Fruit fly (Drosophila melanogaster) whole organism, pupa: ENCODE data around the gene Art1.

Experiments
- CG15710 ChIP-seq: fragments of 200-800 bp; sonication (Bioruptor generic); optimal IDR thresholded peaks from 2 replicates; lab custom pipeline; 2018; ENCODE audit warnings: missing biosample characterization, mild to moderate bottlenecking, missing genetic modification characterization, moderate library complexity
- CG34367 ChIP-seq: fragments of 200-800 bp; sonication (Bioruptor generic); optimal IDR thresholded peaks from 2 replicates; lab custom pipeline; 2018; ENCODE audit warnings: missing biosample characterization, mild to moderate bottlenecking, missing genetic modification characterization
- rn ChIP-seq: fragments of 200-800 bp; sonication (Bioruptor generic); IDR thresholded peaks from 2 replicates; pipeline ENCODE4 v1.3.6; 2022; ENCODE audit warnings: missing biosample characterization, missing genetic modification characterization

DNA sequence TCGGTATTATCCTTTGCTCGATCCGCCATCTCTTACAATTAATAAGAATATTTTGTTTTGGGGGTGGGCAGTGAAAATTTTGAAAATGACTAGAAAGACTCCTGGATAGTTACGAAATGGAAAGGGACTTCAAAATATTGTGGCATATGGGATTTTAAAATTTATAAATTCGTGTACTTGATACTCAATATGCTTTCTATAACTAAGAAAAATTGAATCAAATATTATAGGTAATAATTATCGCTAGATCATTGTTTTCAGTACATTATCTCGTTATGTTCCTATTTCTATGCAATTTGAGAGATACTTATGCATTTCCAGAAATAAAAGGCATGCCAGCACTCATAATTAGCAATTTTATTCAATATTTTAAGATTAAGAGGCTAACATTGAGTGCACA lies 32.5 kb downstream of the Art1 start, which contains the start of gene CG14691:
- TF ChIP-seq CG15710 = no peak
- no peak for TF ChIP-seq rn (GFP tag; lab: Robert Waterston, UW)
- no peak for TF ChIP-seq CG34367 (tag; lab: Kevin White, UChicago)
